Worm (Caenorhabditis elegans) whole organism, young adult: ENCODE data around the gene cal-4.

Source experiments
- B0261.1 ChIP-seq: sonication (generic microtip); optimal IDR thresholded peaks from 2 replicates; lab custom pipeline; 2016; ENCODE audit warnings: mild to moderate bottlenecking, missing genetic modification characterization, moderate library complexity, missing compliant biosample characterization
- F23B12.7 ChIP-seq: sonication (generic microtip); optimal IDR thresholded peaks from 2 replicates; lab custom pipeline; 2017; ENCODE audit warnings: missing genetic modification characterization, mild to moderate bottlenecking, missing compliant biosample characterization, antibody characterized with exemption, moderate library complexity; ENCODE audit not compliant: insufficient read depth
- F49E8.2 ChIP-seq: sonication (generic microtip); optimal IDR thresholded peaks from 3 replicates; lab custom pipeline; 2017; ENCODE audit warnings: missing genetic modification characterization, mild to moderate bottlenecking, missing compliant biosample characterization, antibody characterized with exemption, moderate library complexity; ENCODE audit not compliant: insufficient read depth
- Y53F4B.3 ChIP-seq: fragments of 200-800 bp; sonication (Bioruptor generic); IDR thresholded peaks from 2 replicates; pipeline ENCODE4 v1.3.6; 2022; ENCODE audit warnings: missing genetic modification reagents, missing genetic modification characterization, missing compliant biosample characterization
- Y67H2A.10 ChIP-seq: fragments of 200-800 bp; sonication (Bioruptor generic); conservative IDR thresholded peaks from 2 replicates; pipeline ENCODE4 v1.3.6; 2022; ENCODE audit warnings: missing genetic modification reagents, missing genetic modification characterization, missing compliant biosample characterization
- Y79H2A.3 ChIP-seq: fragments of 200-800 bp; sonication (Bioruptor generic); conservative IDR thresholded peaks from 2 replicates; pipeline ENCODE4 v1.3.6; 2022; ENCODE audit warnings: missing genetic modification reagents, missing genetic modification characterization, missing compliant biosample characterization
- akir-1 ChIP-seq: fragments of 200-800 bp; sonication (Bioruptor generic); optimal IDR thresholded peaks from 2 replicates; lab custom pipeline; 2018; ENCODE audit warnings: mild to moderate bottlenecking, missing genetic modification characterization, moderate library complexity, missing compliant biosample characterization
- aptf-3 ChIP-seq: fragments of 200-800 bp; sonication (Bioruptor generic); IDR thresholded peaks from 2 replicates; pipeline ENCODE4 v1.3.6; 2022; ENCODE audit warnings: missing genetic modification characterization, missing compliant biosample characterization
- attf-5 ChIP-seq: fragments of 200-800 bp; sonication (Bioruptor generic); optimal IDR thresholded peaks from 2 replicates; lab custom pipeline; 2018; ENCODE audit warnings: mild to moderate bottlenecking, missing genetic modification characterization, missing compliant biosample characterization
- ccch-3 ChIP-seq: fragments of 200-800 bp; sonication (Bioruptor generic); optimal IDR thresholded peaks from 2 replicates; lab custom pipeline; 2018; ENCODE audit warnings: mild to moderate bottlenecking, missing genetic modification characterization, missing compliant biosample characterization
- cebp-1 ChIP-seq, 2 experiments: fragments of 200-800 bp in 1 of 2; sonication (Bioruptor generic) in 1 of 2; sonication (generic microtip) in 1 of 2; IDR thresholded peaks in 1 of 2; optimal IDR thresholded peaks in 1 of 2; 2 replicates each; pipeline versions ENCODE4 v1.3.6 to Lab custom; 2017 to 2022; ENCODE audit warnings: missing compliant biosample characterization in 2 of 2, missing genetic modification characterization in 2 of 2, mild to moderate bottlenecking in 1 of 2, missing genetic modification reagents in 1 of 2, moderate library complexity in 1 of 2
- cebp-2 ChIP-seq: fragments of 200-800 bp; sonication (Bioruptor generic); IDR thresholded peaks from 2 replicates; pipeline ENCODE4 v1.3.6; 2022; ENCODE audit warnings: missing genetic modification characterization, missing compliant biosample characterization
- ceh-40 ChIP-seq: fragments of 200-800 bp; sonication (Bioruptor generic); IDR thresholded peaks from 2 replicates; pipeline ENCODE4 v1.3.6; 2022; ENCODE audit warnings: missing genetic modification characterization, missing compliant biosample characterization
- die-1 ChIP-seq: sonication (generic microtip); optimal IDR thresholded peaks from 2 replicates; lab custom pipeline; 2016; ENCODE audit warnings: missing genotype, mild to moderate bottlenecking, missing genetic modification characterization, missing compliant biosample characterization
- efl-1 ChIP-seq: fragments of 150-350 bp; optimal IDR thresholded peaks from 2 replicates; lab custom pipeline; 2014; ENCODE audit warnings: missing biosample characterization, missing genetic modification reagents, missing genetic modification characterization
- egl-18 ChIP-seq: fragments of 200-800 bp; sonication (Bioruptor generic); IDR thresholded peaks from 2 replicates; pipeline ENCODE4 v1.3.6; 2022; ENCODE audit warnings: missing genetic modification reagents, missing genetic modification characterization, missing compliant biosample characterization
- egl-44 ChIP-seq: fragments of 200-800 bp; sonication (Bioruptor generic); IDR thresholded peaks from 2 replicates; pipeline ENCODE4 v1.3.6; 2022; ENCODE audit warnings: missing genetic modification reagents, missing genetic modification characterization, missing compliant biosample characterization
- egrh-3 ChIP-seq: fragments of 200-800 bp; sonication (Bioruptor generic); IDR thresholded peaks from 2 replicates; pipeline ENCODE4 v1.3.6; 2022; ENCODE audit warnings: missing genetic modification reagents, missing genetic modification characterization, missing compliant biosample characterization
- ekl-4 ChIP-seq: fragments of 200-800 bp; sonication (Bioruptor generic); IDR thresholded peaks from 2 replicates; pipeline ENCODE4 v1.3.6; 2022; ENCODE audit warnings: missing genetic modification reagents, missing genetic modification characterization, missing compliant biosample characterization
- hsf-1 ChIP-seq: fragments of 200-800 bp; sonication (Bioruptor generic); IDR thresholded peaks from 2 replicates; pipeline ENCODE4 v1.3.6; 2022; ENCODE audit warnings: missing genetic modification reagents, missing genetic modification characterization, missing compliant biosample characterization
- let-526 ChIP-seq: fragments of 200-800 bp; sonication (Bioruptor generic); IDR thresholded peaks from 2 replicates; pipeline ENCODE4 v1.3.6; 2022; ENCODE audit warnings: missing genetic modification reagents, missing genetic modification characterization, missing compliant biosample characterization
- lin-26 ChIP-seq: fragments of 200-800 bp; sonication (Bioruptor generic); IDR thresholded peaks from 2 replicates; pipeline ENCODE4 v1.3.6; 2022; ENCODE audit warnings: missing genetic modification reagents, missing genetic modification characterization, missing compliant biosample characterization
- lin-40 ChIP-seq: sonication (generic microtip); optimal IDR thresholded peaks from 2 replicates; lab custom pipeline; 2016; ENCODE audit warnings: missing genetic modification characterization, mild to moderate bottlenecking, missing compliant biosample characterization, missing genotype, missing genetic modification reagents
- madf-6 ChIP-seq: fragments of 200-800 bp; sonication (Bioruptor generic); IDR thresholded peaks from 2 replicates; pipeline ENCODE4 v1.3.6; 2022; ENCODE audit warnings: missing genetic modification reagents, missing genetic modification characterization, missing compliant biosample characterization
- nfyb-1 ChIP-seq: fragments of 200-800 bp; sonication (Bioruptor generic); IDR thresholded peaks from 2 replicates; pipeline ENCODE4 v1.3.6; 2022; ENCODE audit warnings: missing genetic modification reagents, missing genetic modification characterization, missing compliant biosample characterization
- nhr-179 ChIP-seq: sonication (generic microtip); optimal IDR thresholded peaks from 2 replicates; lab custom pipeline; 2016; ENCODE audit warnings: mild to moderate bottlenecking, missing genetic modification characterization, missing compliant biosample characterization
- repo-1 ChIP-seq: sonication (generic microtip); optimal IDR thresholded peaks from 2 replicates; lab custom pipeline; 2017; ENCODE audit warnings: mild to moderate bottlenecking, missing genetic modification characterization, missing compliant biosample characterization
- sdz-38 ChIP-seq: sonication (generic microtip); optimal IDR thresholded peaks from 2 replicates; lab custom pipeline; 2016; ENCODE audit warnings: missing genotype, missing genetic modification characterization, missing compliant biosample characterization
- sea-2 ChIP-seq: fragments of 200-800 bp; sonication (Bioruptor generic); IDR thresholded peaks from 2 replicates; pipeline ENCODE4 v1.3.6; 2022; ENCODE audit warnings: missing genetic modification characterization, missing compliant biosample characterization
- snpc-1.1 ChIP-seq: sonication (generic microtip); optimal IDR thresholded peaks from 2 replicates; lab custom pipeline; 2017; ENCODE audit warnings: missing genetic modification characterization, mild to moderate bottlenecking, missing compliant biosample characterization, antibody characterized with exemption, moderate library complexity, missing genotype, missing genetic modification reagents; ENCODE audit not compliant: insufficient read depth
- snpc-1.3 ChIP-seq: sonication (generic microtip); optimal IDR thresholded peaks from 2 replicates; lab custom pipeline; 2017; ENCODE audit warnings: missing genetic modification characterization, mild to moderate bottlenecking, missing compliant biosample characterization, antibody characterized with exemption, moderate library complexity, missing genotype, missing genetic modification reagents; ENCODE audit not compliant: insufficient read depth
- snpc-3.4 ChIP-seq: sonication (generic microtip); optimal IDR thresholded peaks from 2 replicates; lab custom pipeline; 2017; ENCODE audit warnings: missing genetic modification characterization, mild to moderate bottlenecking, missing compliant biosample characterization, antibody characterized with exemption, moderate library complexity, missing genotype, missing genetic modification reagents
- tbx-9 ChIP-seq: sonication (generic microtip); optimal IDR thresholded peaks from 2 replicates; lab custom pipeline; 2016; ENCODE audit warnings: borderline replicate concordance, missing genetic modification characterization, inconsistent platforms, missing compliant biosample characterization
- xnd-1 ChIP-seq: sonication (generic microtip); optimal IDR thresholded peaks from 2 replicates; lab custom pipeline; 2016; ENCODE audit warnings: missing genotype, missing genetic modification reagents, missing genetic modification characterization, missing compliant biosample characterization
- zfh-2 ChIP-seq: fragments of 200-800 bp; sonication (Bioruptor generic); conservative IDR thresholded peaks from 2 replicates; pipeline ENCODE4 v1.3.6; 2022; ENCODE audit warnings: missing genetic modification reagents, missing genetic modification characterization, missing compliant biosample characterization
- ztf-22 ChIP-seq: fragments of 200-800 bp; sonication (Bioruptor generic); optimal IDR thresholded peaks from 2 replicates; lab custom pipeline; 2018; ENCODE audit warnings: mild to moderate bottlenecking, missing genetic modification characterization, moderate library complexity, missing compliant biosample characterization

cal-4 gene

ce11 chrIV:10561605-10562004 lies 40.4 kb downstream of the cal-4 start, which contains the start of gene him-8:
Gene him-8 (plus strand): TSS chrIV:10561905.
- TF ChIP-seq let-526 (no peak), zfh-2 (GFP tag; lab: Robert Waterston, UW) (no peak), egl-44 (GFP tag; lab: Robert Waterston, UW) (no peak), repo-1 (tag; lab: Kevin White, UChicago) (no peak), attf-5 (GFP tag; lab: Kevin White, UChicago) (no peak), efl-1 (GFP tag; lab: Kevin White, UChicago) (no peak), cebp-1 (GFP tag; IDR thresholded peaks at IDR 0.05; lab: Robert Waterston, UW) (no peak), cebp-1 (tag; optimal IDR thresholded peaks at IDR 0.05; lab: Kevin White, UChicago) (no peak), nfyb-1 (GFP tag; lab: Robert Waterston, UW) (no peak), Y67H2A.10 (no peak)

- TF ChIP-seq cebp-2 (GFP tag; lab: Robert Waterston, UW) (no peak), nhr-179 (no peak), ccch-3 (GFP tag; lab: Kevin White, UChicago) (no peak), lin-40 (tag; lab: Kevin White, UChicago) (no peak), xnd-1 (tag; lab: Kevin White, UChicago) (no peak), madf-6 (GFP tag; lab: Robert Waterston, UW) (no peak), hsf-1 (GFP tag; lab: Robert Waterston, UW) (no peak), F49E8.2 (tag; lab: Kevin White, UChicago) (no peak), snpc-3.4 (tag; lab: Kevin White, UChicago) (no peak), aptf-3 (no peak), sdz-38 (no peak), Y53F4B.3 (GFP tag; lab: Robert Waterston, UW) (no peak), akir-1 (GFP tag; lab: Kevin White, UChicago) (no peak), lin-26 (GFP tag; lab: Robert Waterston, UW) (no peak), Y79H2A.3 (GFP tag; lab: Robert Waterston, UW) (no peak), tbx-9 (no peak), F23B12.7 (no peak), die-1 (tag; lab: Kevin White, UChicago) (no peak), egrh-3 (GFP tag; lab: Robert Waterston, UW) (no peak), ceh-40 (GFP tag; lab: Robert Waterston, UW) (no peak)
Observed at ce11 chrIV:10564613-10565012, 43.4 kb downstream of the cal-4 start.

- TF ChIP-seq cebp-1 (GFP tag; IDR thresholded peaks at IDR 0.05; lab: Robert Waterston, UW) (no peak), cebp-1 (tag; optimal IDR thresholded peaks at IDR 0.05; lab: Kevin White, UChicago) (no peak), snpc-1.3 (tag; lab: Kevin White, UChicago) (no peak), sea-2 (GFP tag; lab: Robert Waterston, UW) (no peak), snpc-1.1 (tag; lab: Kevin White, UChicago) (no peak), egl-18 (GFP tag; lab: Robert Waterston, UW) (no peak), efl-1 (GFP tag; lab: Kevin White, UChicago) (no peak)
- TF ChIP-seq, all 124 proteins: peak for 0
Observed at ce11 chrIV:10565282-10565681, 44.1 kb downstream of the cal-4 start.

- TF ChIP-seq F49E8.2 (tag; lab: Kevin White, UChicago) (no peak), ztf-22 (GFP tag; lab: Kevin White, UChicago) (no peak), let-526 (no peak), ekl-4 (GFP tag; lab: Robert Waterston, UW) (no peak), hsf-1 (GFP tag; lab: Robert Waterston, UW) (no peak), B0261.1 (no peak)
- TF ChIP-seq, all 124 proteins: peak for 0
Observed at ce11 chrIV:10567822-10568221, 46.6 kb downstream of the cal-4 start.
